Worm (Caenorhabditis elegans) whole organism, mixed stage, embryonic: ENCODE data around the gene comt-1.
A peak's percentile ranks its signal among the peaks of the same experiment; 100 is the strongest.
"Not testable (repeated sequence)": the region's sequence is repeated elsewhere in the genome, so short reads cannot be mapped to it uniquely, and the experiment has no call there.

Source experiments
- M03D4.4 ChIP-seq: sonication (generic microtip); optimal IDR thresholded peaks from 2 replicates; lab custom pipeline; 2017; ENCODE audit warnings: mild to moderate bottlenecking, missing genetic modification characterization, missing compliant biosample characterization
- bed-3 ChIP-seq: fragments of 200-800 bp; sonication (Bioruptor generic); optimal IDR thresholded peaks from 3 replicates; lab custom pipeline; 2018; ENCODE audit warnings: mild to moderate bottlenecking, missing genetic modification characterization, moderate library complexity, missing compliant biosample characterization
- blmp-1 ChIP-seq: fragments of 150-350 bp; optimal IDR thresholded peaks from 2 replicates; lab custom pipeline; 2014; ENCODE audit warnings: missing biosample characterization, missing genetic modification characterization
- ceh-39 ChIP-seq: fragments of 150-350 bp; optimal IDR thresholded peaks from 2 replicates; lab custom pipeline; 2014; ENCODE audit warnings: missing biosample characterization, missing genetic modification characterization
- ceh-43 ChIP-seq: fragments of 200-800 bp; sonication (Bioruptor generic); optimal IDR thresholded peaks from 2 replicates; lab custom pipeline; 2018; ENCODE audit warnings: mild to moderate bottlenecking, missing genetic modification characterization, moderate library complexity, missing compliant biosample characterization
- ceh-83 ChIP-seq: fragments of 200-800 bp; sonication (Bioruptor generic); optimal IDR thresholded peaks from 2 replicates; lab custom pipeline; 2018; ENCODE audit warnings: mild to moderate bottlenecking, missing genetic modification characterization, missing compliant biosample characterization
- ces-1 ChIP-seq: fragments of 150-350 bp; optimal IDR thresholded peaks from 2 replicates; lab custom pipeline; 2014; ENCODE audit warnings: missing biosample characterization, missing genetic modification reagents, missing genetic modification characterization
- drap-1 ChIP-seq: fragments of 200-800 bp; sonication (Bioruptor generic); optimal IDR thresholded peaks from 3 replicates; lab custom pipeline; 2018; ENCODE audit warnings: mild to moderate bottlenecking, missing genetic modification characterization, missing compliant biosample characterization
- elt-1 ChIP-seq: sonication (generic microtip); optimal IDR thresholded peaks from 2 replicates; lab custom pipeline; 2017; ENCODE audit warnings: missing genetic modification characterization, mild to moderate bottlenecking, missing compliant biosample characterization, antibody characterized with exemption, moderate library complexity, borderline replicate concordance; ENCODE audit not compliant: insufficient read depth
- elt-3 ChIP-seq: fragments of 150-350 bp; optimal IDR thresholded peaks from 2 replicates; lab custom pipeline; 2014; ENCODE audit warnings: missing biosample characterization, missing genetic modification characterization
- ham-2 ChIP-seq: fragments of 200-800 bp; sonication (Bioruptor generic); optimal IDR thresholded peaks from 2 replicates; lab custom pipeline; 2018; ENCODE audit warnings: mild to moderate bottlenecking, missing genetic modification characterization, missing compliant biosample characterization
- hlh-1 ChIP-seq: fragments of 150-350 bp; optimal IDR thresholded peaks from 2 replicates; lab custom pipeline; 2014; ENCODE audit warnings: missing biosample characterization, missing genetic modification reagents, missing genetic modification characterization
- lsy-2 ChIP-seq: fragments of 150-350 bp; optimal IDR thresholded peaks from 2 replicates; lab custom pipeline; 2014; ENCODE audit warnings: missing biosample characterization, missing genetic modification characterization
- mab-5 ChIP-seq: fragments of 150-350 bp; optimal IDR thresholded peaks from 2 replicates; lab custom pipeline; 2014; ENCODE audit warnings: missing biosample characterization, missing genetic modification characterization
- mep-1 ChIP-seq: fragments of 150-350 bp; optimal IDR thresholded peaks from 2 replicates; lab custom pipeline; 2017; ENCODE audit warnings: missing biosample characterization, missing genetic modification reagents, missing genetic modification characterization, inconsistent platforms
- mls-2 ChIP-seq: sonication (generic microtip); optimal IDR thresholded peaks from 2 replicates; lab custom pipeline; 2016; ENCODE audit warnings: mild to moderate bottlenecking, missing genetic modification characterization, moderate library complexity, missing compliant biosample characterization
- nhr-12 ChIP-seq: fragments of 150-350 bp; optimal IDR thresholded peaks from 2 replicates; lab custom pipeline; 2014; ENCODE audit warnings: missing biosample characterization, missing genetic modification characterization
- nhr-2 ChIP-seq: fragments of 150-350 bp; optimal IDR thresholded peaks from 2 replicates; lab custom pipeline; 2014; ENCODE audit warnings: missing biosample characterization, missing genetic modification characterization
- nhr-237 ChIP-seq: fragments of 150-350 bp; optimal IDR thresholded peaks from 2 replicates; lab custom pipeline; 2014; ENCODE audit warnings: missing biosample characterization, missing genetic modification characterization
- nhr-28 ChIP-seq: fragments of 150-350 bp; optimal IDR thresholded peaks from 2 replicates; lab custom pipeline; 2014; ENCODE audit warnings: missing biosample characterization, missing genetic modification characterization
- nhr-76 ChIP-seq: sonication (generic microtip); optimal IDR thresholded peaks from 2 replicates; lab custom pipeline; 2017; ENCODE audit warnings: missing biosample characterization, missing genetic modification characterization
- pha-4 ChIP-seq: fragments of 150-350 bp; optimal IDR thresholded peaks from 2 replicates; lab custom pipeline; 2018; ENCODE audit warnings: missing biosample characterization, missing genetic modification reagents, missing genetic modification characterization
- sem-2 ChIP-seq: fragments of 200-800 bp; sonication (Bioruptor generic); optimal IDR thresholded peaks from 2 replicates; lab custom pipeline; 2018; ENCODE audit warnings: mild to moderate bottlenecking, missing genetic modification characterization, missing compliant biosample characterization
- snpc-4 ChIP-seq: fragments of 150-350 bp; optimal IDR thresholded peaks from 2 replicates; lab custom pipeline; 2014; ENCODE audit warnings: missing biosample characterization, missing genetic modification characterization
- tbx-8 ChIP-seq: fragments of 200-800 bp; sonication (Bioruptor generic); optimal IDR thresholded peaks from 2 replicates; lab custom pipeline; 2018; ENCODE audit warnings: mild to moderate bottlenecking, missing genetic modification characterization, moderate library complexity, missing compliant biosample characterization
- unc-120 ChIP-seq: sonication (generic microtip); optimal IDR thresholded peaks from 2 replicates; lab custom pipeline; 2017; ENCODE audit warnings: missing genetic modification characterization, missing compliant biosample characterization; ENCODE audit not compliant: poor library complexity, severe bottlenecking
- unc-39 ChIP-seq: fragments of 150-350 bp; optimal IDR thresholded peaks from 2 replicates; lab custom pipeline; 2014; ENCODE audit warnings: missing biosample characterization, missing genetic modification characterization
- unc-62 ChIP-seq: fragments of 150-350 bp; optimal IDR thresholded peaks from 2 replicates; lab custom pipeline; 2014; ENCODE audit warnings: missing biosample characterization, missing genetic modification reagents, missing genetic modification characterization
- ztf-11 ChIP-seq: fragments of 150-350 bp; optimal IDR thresholded peaks from 2 replicates; lab custom pipeline; 2014; ENCODE audit warnings: missing biosample characterization, missing genetic modification characterization

comt-1 gene

DNA sequence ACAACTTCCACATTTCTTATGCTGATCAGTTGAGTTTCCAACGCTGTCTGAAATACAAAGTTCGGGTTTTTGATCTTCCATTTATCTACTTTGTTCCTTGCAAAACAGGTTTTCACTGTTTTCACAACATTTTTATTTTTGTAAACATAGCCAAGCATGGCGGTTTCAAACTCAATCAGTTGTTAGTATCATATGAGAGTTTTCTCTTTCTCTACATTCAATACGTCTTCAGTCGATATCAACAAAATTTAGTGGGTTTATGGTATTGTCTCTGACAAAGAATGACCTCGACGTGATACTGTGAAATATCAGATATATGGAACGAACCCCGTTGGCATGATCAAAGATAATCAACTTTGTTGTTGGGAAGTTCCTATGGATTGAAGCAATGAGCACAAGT lies 33.4 kb upstream of the comt-1 start:
- TF ChIP-seq lsy-2 (tag; lab: Kevin White, UChicago): no peak
- TF ChIP-seq ham-2 (GFP tag; lab: Kevin White, UChicago): no peak
- no peak for TF ChIP-seq ceh-43 (GFP tag; lab: Kevin White, UChicago)
- TF ChIP-seq nhr-28 (tag; lab: Kevin White, UChicago): no peak
- no peak for TF ChIP-seq elt-3 (tag; lab: Kevin White, UChicago)
- no peak for TF ChIP-seq nhr-237 (tag; lab: Kevin White, UChicago)
- no peak for TF ChIP-seq bed-3 (GFP tag; lab: Kevin White, UChicago)
- no peak for TF ChIP-seq ztf-11 (tag; lab: Kevin White, UChicago)
- no peak for TF ChIP-seq mls-2 (tag; lab: Kevin White, UChicago)
- no peak for TF ChIP-seq nhr-76
- TF ChIP-seq M03D4.4 (tag; lab: Kevin White, UChicago): no peak
- no peak for TF ChIP-seq mep-1 (tag; lab: Kevin White, UChicago)
- TF ChIP-seq mab-5 (tag; lab: Kevin White, UChicago): no peak
- no peak for TF ChIP-seq ces-1 (GFP tag; lab: Kevin White, UChicago)
- no peak for TF ChIP-seq hlh-1 (tag; lab: Kevin White, UChicago)
- TF ChIP-seq unc-39 (tag; lab: Kevin White, UChicago): no peak
- TF ChIP-seq ceh-39: no peak
- no peak for TF ChIP-seq unc-120 (tag; lab: Kevin White, UChicago)

DNA sequence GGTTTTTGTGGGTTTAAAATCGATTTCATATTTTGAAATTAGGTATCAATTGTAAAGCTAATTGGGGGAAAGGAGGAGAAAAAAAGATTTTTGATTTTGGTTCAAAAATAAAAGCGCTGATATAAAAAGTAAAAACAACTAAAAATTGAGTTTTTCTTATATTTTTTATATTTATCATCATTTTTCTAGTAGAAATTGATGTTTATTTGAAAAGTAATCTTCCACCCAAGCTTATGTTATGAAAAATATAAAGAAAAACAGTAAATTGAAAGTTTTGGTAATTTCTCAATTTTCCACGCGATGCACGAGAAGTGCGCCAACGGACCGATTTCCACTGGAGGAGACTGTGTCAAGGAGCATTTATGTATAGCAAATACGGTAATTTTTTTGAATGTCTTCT lies 32.0 kb upstream of the comt-1 start, which contains the start of gene B0410.1:
Gene B0410.1, plus strand, starts transcription at position 301 of the 400 bp plus-strand sequence.
- TF ChIP-seq ceh-43 (GFP tag; lab: Kevin White, UChicago); ztf-11 (tag; lab: Kevin White, UChicago); nhr-237 (tag; lab: Kevin White, UChicago): not testable (repeated sequence)

ce11 chrX:2893026-2893662 lies 30.9 kb upstream of the comt-1 start:
- TF ChIP-seq blmp-1 (tag; lab: Kevin White, UChicago): no peak
- TF ChIP-seq ceh-83: no peak
- no peak for TF ChIP-seq elt-3 (tag; lab: Kevin White, UChicago)
- no peak for TF ChIP-seq ztf-11 (tag; lab: Kevin White, UChicago)
- no peak for TF ChIP-seq nhr-28 (tag; lab: Kevin White, UChicago)
- TF ChIP-seq hlh-1 (tag; lab: Kevin White, UChicago): no peak
- no peak for TF ChIP-seq pha-4
- TF ChIP-seq unc-39 (tag; lab: Kevin White, UChicago): no peak
- no peak for TF ChIP-seq bed-3 (GFP tag; lab: Kevin White, UChicago)
- TF ChIP-seq nhr-76: no peak
- TF ChIP-seq drap-1 (GFP tag; lab: Kevin White, UChicago): no peak
- no peak for TF ChIP-seq ceh-43 (GFP tag; lab: Kevin White, UChicago)
- TF ChIP-seq elt-1 (tag; lab: Kevin White, UChicago): no peak
- TF ChIP-seq nhr-12 (tag; lab: Kevin White, UChicago): no peak
- TF ChIP-seq nhr-2 (tag; lab: Kevin White, UChicago): no peak
- no peak for TF ChIP-seq sem-2
- TF ChIP-seq, all 35 proteins: peak for 0

DNA sequence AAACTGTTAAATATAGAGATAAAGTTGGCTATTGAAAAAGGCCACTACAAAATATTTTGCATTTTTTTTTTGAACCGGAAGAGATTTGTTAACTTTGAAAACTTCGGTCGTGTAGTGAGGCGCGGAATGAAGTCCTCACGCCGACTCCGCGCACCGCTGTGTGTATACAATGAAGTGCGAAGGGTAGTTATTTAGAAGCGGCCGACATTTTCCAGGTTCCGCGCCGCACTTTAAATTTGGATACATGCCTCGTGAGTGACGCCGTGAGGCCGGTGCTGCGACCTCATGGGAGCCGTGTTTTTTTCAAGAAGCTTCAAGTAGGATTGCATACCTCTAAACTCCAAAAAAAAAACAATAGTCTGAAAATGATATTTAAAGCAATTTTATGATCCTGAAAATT lies 29.6 kb upstream of the comt-1 start:
- TF ChIP-seq lsy-2 (tag; lab: Kevin White, UChicago): no peak
- TF ChIP-seq, all 35 proteins: peak for 0

DNA sequence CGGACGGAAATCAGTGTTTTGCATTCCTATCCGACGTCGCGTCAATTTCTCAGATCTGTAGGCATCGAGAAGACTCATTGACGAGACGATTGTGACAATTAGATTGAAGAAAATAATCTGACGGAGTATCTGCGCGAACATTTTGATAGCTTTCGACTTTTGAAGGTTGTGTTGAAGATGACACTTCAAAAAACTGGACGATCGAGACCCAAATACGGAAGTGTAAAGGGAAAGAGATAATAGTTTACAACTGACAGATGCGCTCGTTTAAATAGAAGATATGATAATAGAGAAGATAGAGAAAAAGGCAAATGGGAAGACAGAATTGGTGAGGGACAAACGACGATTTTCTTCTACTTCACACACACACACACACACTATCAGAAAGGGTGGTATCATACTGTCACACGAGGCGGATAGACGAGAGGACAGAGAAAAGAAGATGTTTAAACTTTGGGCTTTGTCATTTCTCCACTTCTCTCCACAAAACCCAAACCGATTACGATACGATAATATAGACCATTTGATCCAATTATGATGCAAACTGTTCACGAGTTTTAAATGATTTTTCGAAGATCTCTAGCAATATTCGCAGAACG lies 29.0 kb upstream of the comt-1 start, which contains the start of gene B0410.3:
Gene B0410.3, minus strand, starts transcription at position 351 of the 599 bp plus-strand sequence.
- TF ChIP-seq elt-1 (tag; lab: Kevin White, UChicago): no peak
- TF ChIP-seq snpc-4: no peak
- no peak for TF ChIP-seq tbx-8 (GFP tag; lab: Kevin White, UChicago)
- no peak for TF ChIP-seq ceh-43 (GFP tag; lab: Kevin White, UChicago)
- TF ChIP-seq nhr-2 (tag; lab: Kevin White, UChicago): no peak
- no peak for TF ChIP-seq ceh-39
- TF ChIP-seq pha-4: no peak
- no peak for TF ChIP-seq mab-5 (tag; lab: Kevin White, UChicago)
- no peak for TF ChIP-seq lsy-2 (tag; lab: Kevin White, UChicago)
- no peak for TF ChIP-seq ceh-83
- TF ChIP-seq M03D4.4 (tag; lab: Kevin White, UChicago): no peak
- peak; percentile 22 for TF ChIP-seq ham-2 (GFP tag; lab: Kevin White, UChicago)
- peak; percentile 68 for TF ChIP-seq unc-62 (GFP tag; lab: Kevin White, UChicago)
- TF ChIP-seq elt-3 (tag; lab: Kevin White, UChicago): peak; percentile 65
- no peak for TF ChIP-seq ces-1 (GFP tag; lab: Kevin White, UChicago)
